Fruit fly (Drosophila melanogaster) whole organism, pupa: Measurements from ENCODE around the gene Ktch.

Source experiments
- CG10348 ChIP-seq: fragments of 200-800 bp; sonication (Bioruptor generic); IDR thresholded peaks from 2 replicates; pipeline ENCODE4 v1.3.6; 2022; ENCODE audit warnings: missing biosample characterization, missing genetic modification characterization
- CG12605 ChIP-seq: fragments of 200-800 bp; sonication (Bioruptor generic); IDR thresholded peaks from 2 replicates; pipeline ENCODE4 v1.3.6; 2022; ENCODE audit warnings: missing biosample characterization, missing genetic modification characterization
- CG13204 ChIP-seq: fragments of 200-800 bp; sonication (Bioruptor generic); optimal IDR thresholded peaks from 2 replicates; lab custom pipeline; 2018; ENCODE audit warnings: missing biosample characterization, mild to moderate bottlenecking, missing genetic modification characterization, moderate library complexity
- CG14655 ChIP-seq: fragments of 200-800 bp; sonication (Bioruptor generic); optimal IDR thresholded peaks from 3 replicates; lab custom pipeline; 2017; ENCODE audit warnings: mild to moderate bottlenecking, missing biosample characterization, missing genetic modification reagents, missing genetic modification characterization
- CG15710 ChIP-seq: fragments of 200-800 bp; sonication (Bioruptor generic); optimal IDR thresholded peaks from 2 replicates; lab custom pipeline; 2018; ENCODE audit warnings: missing biosample characterization, mild to moderate bottlenecking, missing genetic modification characterization, moderate library complexity
- CG17806 ChIP-seq: fragments of 200-800 bp; sonication (Bioruptor generic); optimal IDR thresholded peaks from 2 replicates; lab custom pipeline; 2018; ENCODE audit warnings: missing biosample characterization, mild to moderate bottlenecking, missing genetic modification characterization, moderate library complexity
- CG32121 ChIP-seq: fragments of 200-800 bp; sonication (Bioruptor generic); IDR thresholded peaks from 2 replicates; pipeline ENCODE4 v1.3.6; 2022; ENCODE audit warnings: missing biosample characterization, missing genetic modification characterization
- CG34367 ChIP-seq: fragments of 200-800 bp; sonication (Bioruptor generic); optimal IDR thresholded peaks from 2 replicates; lab custom pipeline; 2018; ENCODE audit warnings: missing biosample characterization, mild to moderate bottlenecking, missing genetic modification characterization
- CG4496 ChIP-seq: fragments of 200-800 bp; sonication (Bioruptor generic); IDR thresholded peaks from 3 replicates; pipeline ENCODE4 v1.3.6; 2022; ENCODE audit warnings: missing biosample characterization, missing genetic modification characterization
- CG8159 ChIP-seq: fragments of 200-800 bp; sonication (Bioruptor generic); optimal IDR thresholded peaks from 3 replicates; lab custom pipeline; 2018; ENCODE audit warnings: missing biosample characterization, mild to moderate bottlenecking, missing genetic modification characterization, moderate library complexity
- CG8301 ChIP-seq: fragments of 200-800 bp; sonication (Bioruptor generic); optimal IDR thresholded peaks from 2 replicates; lab custom pipeline; 2018; ENCODE audit warnings: missing biosample characterization, mild to moderate bottlenecking, missing genetic modification characterization
- CG9948 ChIP-seq: fragments of 200-800 bp; sonication (Bioruptor generic); optimal IDR thresholded peaks from 2 replicates; lab custom pipeline; 2018; ENCODE audit warnings: missing biosample characterization, mild to moderate bottlenecking, missing genetic modification characterization, moderate library complexity
- D1 ChIP-seq: fragments of 200-800 bp; sonication (Bioruptor generic); optimal IDR thresholded peaks from 2 replicates; lab custom pipeline; 2018; ENCODE audit warnings: missing biosample characterization, mild to moderate bottlenecking, missing genetic modification characterization, moderate library complexity
- EcR ChIP-seq: fragments of 200-800 bp; sonication (Bioruptor generic); optimal IDR thresholded peaks from 3 replicates; lab custom pipeline; 2019; ENCODE audit warnings: missing biosample characterization, missing genetic modification characterization, mild to moderate bottlenecking, moderate library complexity, missing genetic modification reagents
- Ets98B ChIP-seq: fragments of 200-800 bp; sonication (Bioruptor generic); IDR thresholded peaks from 2 replicates; pipeline ENCODE4 v1.3.6; 2022; ENCODE audit warnings: missing biosample characterization, missing genetic modification characterization
- Pif1A ChIP-seq: fragments of 200-800 bp; sonication (Bioruptor generic); optimal IDR thresholded peaks from 3 replicates; lab custom pipeline; 2016; ENCODE audit warnings: missing biosample characterization, missing genetic modification characterization
- Pif1B ChIP-seq: fragments of 200-800 bp; sonication (Bioruptor generic); optimal IDR thresholded peaks from 3 replicates; lab custom pipeline; 2016; ENCODE audit warnings: missing biosample characterization, missing genetic modification characterization
- Snoo ChIP-seq: fragments of 200-800 bp; sonication (Bioruptor generic); optimal IDR thresholded peaks from 3 replicates; lab custom pipeline; 2017; ENCODE audit warnings: missing biosample characterization, mild to moderate bottlenecking, missing genetic modification characterization, inconsistent platforms
- fd96Ca ChIP-seq: fragments of 200-800 bp; sonication (Bioruptor generic); IDR thresholded peaks from 3 replicates; pipeline ENCODE4 v1.3.6; 2022; ENCODE audit warnings: missing biosample characterization, missing genetic modification characterization
- gl ChIP-seq: fragments of 200-800 bp; sonication (Bioruptor generic); optimal IDR thresholded peaks from 2 replicates; lab custom pipeline; 2018; ENCODE audit warnings: missing biosample characterization, mild to moderate bottlenecking, missing genetic modification characterization

Gene Ktch

DNA sequence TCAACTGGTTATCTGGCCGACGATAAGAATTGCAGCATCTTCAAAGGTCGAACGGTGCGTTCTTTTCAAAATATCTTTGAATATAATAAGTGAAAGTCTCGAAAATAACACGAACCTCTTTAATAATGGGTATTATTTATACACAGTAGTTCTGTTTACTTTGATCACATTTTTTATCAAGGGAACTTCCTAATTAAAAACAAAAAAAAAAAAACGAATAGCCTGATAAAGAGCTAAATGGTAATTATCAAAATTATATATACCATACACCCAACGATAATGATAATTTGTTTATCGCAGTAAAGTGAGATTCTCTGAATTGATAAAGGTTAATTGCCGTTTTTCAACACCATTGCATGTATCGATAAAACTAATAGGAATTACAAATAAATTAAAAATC is at the start of gene Ktch:
Gene Ktch, minus strand, starts transcription at position 101 of the 400 bp plus-strand sequence.
- TF ChIP-seq CG9948 (tag; lab: Kevin White, UChicago) (no peak), CG13204 (GFP tag; lab: Kevin White, UChicago) (no peak), CG12605 (no peak), CG14655 (no peak), Ets98B (GFP tag; lab: Robert Waterston, UW) (no peak), Pif1B (GFP tag; lab: Kevin White, UChicago) (no peak), CG8159 (no peak), Pif1A (no peak), CG10348 (no peak), fd96Ca (GFP tag; lab: Robert Waterston, UW) (no peak), Snoo (tag; lab: Kevin White, UChicago) (no peak), CG17806 (tag; lab: Kevin White, UChicago) (no peak), D1 (tag; lab: Kevin White, UChicago) (no peak), CG15710 (tag; lab: Kevin White, UChicago) (no peak)

DNA sequence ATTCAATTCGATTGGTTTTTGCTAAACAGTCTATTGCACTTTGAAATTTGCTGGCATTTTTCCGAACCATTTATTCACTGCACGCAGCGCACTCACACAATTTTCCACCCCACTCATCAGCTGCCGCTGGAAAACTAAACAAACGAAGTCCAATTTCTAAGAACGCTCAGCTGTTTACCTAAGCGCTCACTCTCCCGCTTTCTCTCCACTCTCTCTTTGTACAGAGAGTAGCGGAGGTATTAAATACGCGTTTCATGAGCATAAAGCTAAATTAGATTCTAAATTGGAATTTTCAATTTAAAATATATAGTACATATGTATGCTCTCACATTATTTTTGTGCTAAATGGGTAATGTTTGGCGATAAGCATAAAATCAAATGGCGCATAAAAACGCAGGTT is 38.5 kb upstream of the Ktch start, which contains the start of gene stops:
Gene stops, minus strand, starts transcription at position 139 of the 400 bp plus-strand sequence.
- peak; percentile 25; the same call in 1 of the 2 replicates for TF ChIP-seq Ets98B (GFP tag; lab: Robert Waterston, UW)
- no peak for TF ChIP-seq D1 (tag; lab: Kevin White, UChicago)

DNA sequence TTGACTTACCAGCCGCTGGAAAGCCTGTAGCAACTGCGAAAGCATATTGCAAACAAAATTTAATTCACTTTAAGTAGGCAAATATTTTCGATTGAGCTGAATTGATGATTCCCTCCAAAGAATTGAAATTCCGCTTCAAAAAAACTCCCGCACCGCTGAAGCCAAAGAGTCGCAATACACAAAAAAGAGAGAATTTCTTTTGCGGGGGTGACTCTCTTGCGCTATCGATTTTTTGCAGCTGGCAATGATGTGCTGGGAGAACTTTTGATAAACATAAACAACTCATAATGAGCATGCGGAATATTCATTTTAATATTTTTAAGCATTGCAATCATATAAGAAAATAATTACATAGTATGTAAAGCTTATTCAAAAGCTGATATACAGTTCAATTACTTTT is 38.0 kb upstream of the Ktch start:
- TF ChIP-seq Ets98B (GFP tag; lab: Robert Waterston, UW), result no peak
- no peak for TF ChIP-seq CG12605
- TF ChIP-seq CG32121 (GFP tag; lab: Robert Waterston, UW), result no peak
- no peak for TF ChIP-seq CG34367 (tag; lab: Kevin White, UChicago)
- TF ChIP-seq CG8301, result no peak
- TF ChIP-seq CG10348, result no peak
- no peak for TF ChIP-seq Snoo (tag; lab: Kevin White, UChicago)
- TF ChIP-seq, all 21 proteins: peak for 0

DNA sequence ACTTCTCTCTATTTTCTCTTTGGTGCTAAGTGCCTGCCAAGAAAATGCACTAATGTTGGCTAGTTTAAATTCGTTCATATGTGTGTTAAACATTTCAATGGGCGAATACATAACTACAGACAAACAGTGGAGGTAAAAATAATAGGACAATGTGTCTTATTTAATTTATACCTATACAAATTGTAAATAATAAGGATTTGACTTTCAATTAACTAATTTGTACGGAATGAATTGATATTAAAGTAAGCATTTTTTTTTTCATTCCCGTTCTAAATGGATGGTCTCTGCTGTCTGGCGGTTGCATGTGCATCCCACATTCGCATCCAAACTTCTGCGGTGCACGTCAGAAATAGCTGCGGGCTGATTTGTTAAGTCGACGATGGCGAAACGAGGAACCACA is 16.5 kb upstream of the Ktch start:
- 0 out of 2 replicates have a peak, but pooled peaks have one; percentile 20 for TF ChIP-seq CG12605
- peak; percentile 26; the same call in 1 of the 3 replicates for TF ChIP-seq CG4496 (GFP tag; lab: Robert Waterston, UW)
- no peak for TF ChIP-seq CG17806 (tag; lab: Kevin White, UChicago)
- no peak for TF ChIP-seq Pif1B (GFP tag; lab: Kevin White, UChicago)
- TF ChIP-seq Ets98B (GFP tag; lab: Robert Waterston, UW), result 0 out of 2 replicates have a peak, but pooled peaks have one; percentile 51
- TF ChIP-seq, all 21 proteins: peak for 3

DNA sequence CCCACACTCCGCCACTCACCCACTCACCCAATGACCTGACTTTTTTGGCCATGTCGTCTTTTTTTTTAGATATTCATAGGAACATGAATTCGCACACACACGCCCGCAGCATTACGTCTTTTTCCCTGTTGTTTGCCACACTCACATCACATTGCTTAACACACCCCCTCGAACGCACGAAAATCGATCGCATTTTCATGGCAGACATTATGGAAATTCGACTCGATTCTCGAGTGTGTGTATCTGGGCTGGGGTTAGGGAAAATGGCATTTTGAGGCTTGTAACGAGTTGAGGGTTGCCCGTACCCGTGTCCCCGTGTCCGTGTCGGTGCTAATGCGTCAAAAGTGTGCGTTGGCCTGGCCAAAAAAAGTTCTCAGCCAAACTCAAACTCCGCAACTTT is 11.2 kb upstream of the Ktch start:
- TF ChIP-seq CG34367 (tag; lab: Kevin White, UChicago), result no peak
- TF ChIP-seq, all 21 proteins: peak for 0

DNA sequence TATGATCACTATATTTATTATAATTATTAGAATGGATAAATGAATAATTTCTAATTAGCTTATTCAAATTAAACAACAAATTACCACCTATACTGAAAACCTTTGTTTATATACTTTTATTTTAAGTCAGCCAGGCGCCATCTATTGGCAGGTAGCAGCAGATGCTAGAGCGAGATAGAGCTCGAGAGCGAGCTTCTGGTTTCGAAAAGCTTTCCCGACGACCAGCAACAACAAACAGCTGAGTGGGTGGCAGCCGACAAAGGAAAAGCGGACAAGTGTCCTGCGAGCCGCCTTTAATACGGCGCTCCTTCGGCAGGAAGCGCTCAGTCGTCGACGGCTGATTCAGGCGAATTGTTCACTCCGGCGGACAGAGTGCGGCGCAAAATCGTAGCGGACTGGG is 3.6 kb upstream of the Ktch start, which contains the start of gene Gycbeta100B:
Gene Gycbeta100B, plus strand, starts transcription at position 337 of the 400 bp plus-strand sequence.
- peak; percentile 49 for TF ChIP-seq Ets98B (GFP tag; lab: Robert Waterston, UW)
- TF ChIP-seq Pif1A, result peak; percentile 44
- no peak for TF ChIP-seq CG17806 (tag; lab: Kevin White, UChicago)
- peak; percentile 3 for TF ChIP-seq CG34367 (tag; lab: Kevin White, UChicago)
- TF ChIP-seq CG14655, result peak; percentile 44
- TF ChIP-seq Pif1B (GFP tag; lab: Kevin White, UChicago), result no peak
- TF ChIP-seq CG4496 (GFP tag; lab: Robert Waterston, UW), result peak; percentile 78
- peak; percentile 8 for TF ChIP-seq CG13204 (GFP tag; lab: Kevin White, UChicago)
- TF ChIP-seq fd96Ca (GFP tag; lab: Robert Waterston, UW), result peak; percentile 39; the same call in 1 of the 3 replicates
- TF ChIP-seq CG8159, result peak; percentile 27

DNA sequence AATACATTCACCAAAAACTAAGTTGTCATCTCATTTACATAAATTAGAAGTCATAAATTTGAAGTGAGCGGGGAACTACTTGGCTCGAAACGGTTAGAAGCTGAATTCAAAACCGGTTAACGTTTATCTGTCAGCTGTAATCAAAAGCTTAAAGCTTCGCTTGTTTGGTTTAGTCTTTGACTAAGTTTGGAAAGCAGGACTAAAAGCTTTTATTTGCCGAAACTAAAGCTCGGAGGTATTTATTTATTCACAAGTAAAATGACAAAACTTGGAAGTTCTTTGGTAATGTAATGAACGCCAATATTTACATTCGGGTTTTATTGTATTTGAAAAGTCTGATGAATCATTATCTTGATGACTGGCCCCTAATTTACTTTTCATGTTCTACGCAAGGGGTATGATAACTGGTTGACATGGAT is 3.1 kb downstream of the Ktch start:
- no peak for TF ChIP-seq Ets98B (GFP tag; lab: Robert Waterston, UW)
- TF ChIP-seq CG12605, result no peak
- TF ChIP-seq CG34367 (tag; lab: Kevin White, UChicago), result no peak
- no peak for TF ChIP-seq D1 (tag; lab: Kevin White, UChicago)
- no peak for TF ChIP-seq CG10348
- TF ChIP-seq Pif1A, result no peak
- no peak for TF ChIP-seq CG8301
- no peak for TF ChIP-seq CG17806 (tag; lab: Kevin White, UChicago)
- TF ChIP-seq CG9948 (tag; lab: Kevin White, UChicago), result no peak
- TF ChIP-seq fd96Ca (GFP tag; lab: Robert Waterston, UW), result no peak
- no peak for TF ChIP-seq CG15710 (tag; lab: Kevin White, UChicago)
- TF ChIP-seq Snoo (tag; lab: Kevin White, UChicago), result no peak
- no peak for TF ChIP-seq gl (tag; lab: Kevin White, UChicago)
- no peak for TF ChIP-seq Pif1B (GFP tag; lab: Kevin White, UChicago)
- no peak for TF ChIP-seq CG8159
- TF ChIP-seq EcR, result no peak
- no peak for TF ChIP-seq CG4496 (GFP tag; lab: Robert Waterston, UW)
- no peak for TF ChIP-seq CG14655
